Fruit fly (Drosophila melanogaster) whole organism: Measurements from ENCODE around the gene Ddr.

ENCODE experiments used
- CG8478 ChIP-seq: fragments of >200 bp; optimal IDR thresholded peaks from 2 replicates; lab custom pipeline; 2018; ENCODE audit warnings: inconsistent platforms
- Dll ChIP-seq: fragments of >200 bp; optimal IDR thresholded peaks from 2 replicates; lab custom pipeline; 2017
- EcR ChIP-seq, 2 experiments: fragments of >200 bp; optimal IDR thresholded peaks; 2 replicates each; lab custom pipeline; 2017; ENCODE audit warnings: missing biosample characterization in 2 of 2, missing genetic modification characterization in 2 of 2, missing genetic modification reagents in 2 of 2
- pan ChIP-seq: fragments of >200 bp; optimal IDR thresholded peaks from 2 replicates; lab custom pipeline; 2017
- psq ChIP-seq: fragments of >200 bp; optimal IDR thresholded peaks from 2 replicates; lab custom pipeline; 2017
- usp ChIP-seq: fragments of >200 bp; optimal IDR thresholded peaks from 2 replicates; lab custom pipeline; 2017; ENCODE audit warnings: missing biosample characterization, missing genetic modification characterization, mixed read lengths

DNA sequence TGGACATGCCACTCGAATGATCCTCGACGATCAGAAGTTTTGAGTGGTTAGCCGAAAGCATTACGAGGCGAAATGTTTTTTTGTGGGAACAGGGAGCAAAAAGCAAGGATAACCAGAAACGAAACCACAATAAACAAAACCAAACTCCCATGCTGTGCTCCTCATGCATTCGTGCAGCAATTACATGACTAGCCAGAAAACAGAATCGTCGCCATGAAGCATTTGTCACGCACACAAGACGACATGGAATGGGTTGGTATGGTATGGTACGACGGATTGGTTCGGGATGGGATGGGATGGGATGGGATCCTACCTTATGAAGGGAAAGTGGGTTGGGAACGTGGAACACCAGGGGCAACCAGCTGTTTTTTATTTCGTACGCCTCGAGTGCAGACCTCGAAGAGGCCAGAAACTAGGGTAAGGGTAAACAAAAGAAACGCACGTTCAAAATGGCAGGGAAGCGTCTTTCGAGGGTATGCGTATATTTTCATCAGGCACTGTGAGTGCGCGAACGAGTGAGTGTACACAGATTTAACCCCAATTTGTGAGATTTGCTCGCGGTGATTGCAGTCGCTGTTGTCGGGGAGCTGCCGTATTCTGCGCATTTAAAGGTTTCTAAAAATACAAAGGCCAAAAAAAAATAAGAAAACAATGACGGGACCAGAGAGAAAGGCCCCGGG, 48.2 kb upstream of the Ddr start:
- TF ChIP-seq pan (lab: Kevin White, UChicago), result no peak
- TF ChIP-seq usp (GFP tag; lab: Kevin White, UChicago), result no peak
- no peak for TF ChIP-seq psq (lab: Kevin White, UChicago)
- TF ChIP-seq CG8478 (lab: Kevin White, UChicago), result no peak
- no peak for TF ChIP-seq EcR (GFP tag; optimal IDR thresholded peaks at IDR 0.05; lab: Kevin White, UChicago)
- TF ChIP-seq Dll (lab: Kevin White, UChicago), result no peak
